Worm (Caenorhabditis elegans): Measurements from ENCODE around the gene hsp-17.

Gene hsp-17

ce11 chrV:8387056-8387455 is 1.3 kb upstream of the hsp-17 start, which contains the start of gene gcy-7:
TSS of gene gcy-7 (plus strand) at chrV:8387356.
- TF ChIP-seq ces-1 (GFP tag; optimal IDR thresholded peaks at IDR 0.05) (no peak), unc-62 (GFP tag; optimal IDR thresholded peaks at IDR 0.05 in 1 of 2) (peak in 1 of 2 experiments; percentile 58), unc-62 (tag; optimal IDR thresholded peaks at IDR 0.05) (no peak)

- TF ChIP-seq jun-1 (tag; optimal IDR thresholded peaks at IDR 0.05) = no peak
- no peak for TF ChIP-seq lin-39 (tag; optimal IDR thresholded peaks at IDR 0.05)
- no peak for TF ChIP-seq F10B5.3 (tag; optimal IDR thresholded peaks at IDR 0.05)
- TF ChIP-seq ztf-7 (tag; optimal IDR thresholded peaks at IDR 0.05) = no peak
- no peak for TF ChIP-seq ceh-44 (GFP tag; IDR thresholded peaks at IDR 0.05)
- no peak for TF ChIP-seq snpc-4 (tag; optimal IDR thresholded peaks at IDR 0.05)
- TF ChIP-seq php-3 (GFP tag; IDR thresholded peaks at IDR 0.05) = 0 out of 2 replicates have a peak, but pooled peaks have one; percentile 41
- no peak for TF ChIP-seq dmd-6 (GFP tag; IDR thresholded peaks at IDR 0.05)
- peak; percentile 48; the same call in 1 of the 2 replicates for TF ChIP-seq zfp-3 (GFP tag; conservative IDR thresholded peaks at IDR 0.05)
- TF ChIP-seq ZK337.2 (GFP tag; IDR thresholded peaks at IDR 0.05) = no peak
- TF ChIP-seq zag-1 (tag; optimal IDR thresholded peaks at IDR 0.05) = no peak
- no peak for TF ChIP-seq mdl-1 (tag; optimal IDR thresholded peaks at IDR 0.05)
- no peak for TF ChIP-seq T20F7.1 (GFP tag; optimal IDR thresholded peaks at IDR 0.05)
- TF ChIP-seq nhr-102 (tag; optimal IDR thresholded peaks at IDR 0.05) = no peak
- TF ChIP-seq nhr-41 (GFP tag; IDR thresholded peaks at IDR 0.05) = no peak
- no peak for TF ChIP-seq aha-1 (tag)
- TF ChIP-seq daf-16 (GFP tag; optimal IDR thresholded peaks at IDR 0.05) = no peak
- peak; percentile 9 for TF ChIP-seq daf-16 (tag; optimal IDR thresholded peaks at IDR 0.05)
- TF ChIP-seq dmd-8 (GFP tag; IDR thresholded peaks at IDR 0.05) = no peak
- no peak for TF ChIP-seq set-16 (GFP tag; IDR thresholded peaks at IDR 0.05)
- TF ChIP-seq D1046.2 (GFP tag; IDR thresholded peaks at IDR 0.05) = 0 out of 2 replicates have a peak, but pooled peaks have one; percentile 37
- TF ChIP-seq ama-1 (optimal IDR thresholded peaks at IDR 0.05) = no peak
- no peak for TF ChIP-seq madf-5 (GFP tag; IDR thresholded peaks at IDR 0.05)
- peak in 1 of 2 experiments; percentile 59 for TF ChIP-seq unc-62 (GFP tag; optimal IDR thresholded peaks at IDR 0.05 in 1 of 2)
- TF ChIP-seq unc-62 (tag; optimal IDR thresholded peaks at IDR 0.05) = no peak
- TF ChIP-seq nhr-42 (GFP tag; IDR thresholded peaks at IDR 0.05) = no peak
Observed at ce11 chrV:8384809-8385208, 920 bp downstream of the hsp-17 start.

- TF ChIP-seq pqm-1 (tag; optimal IDR thresholded peaks at IDR 0.05) (peak; percentile 67), mxl-3 (GFP tag; optimal IDR thresholded peaks at IDR 0.05) (peak; percentile 8), T26A8.4 (GFP tag; IDR thresholded peaks at IDR 0.05) (no peak), nhr-28 (tag; optimal IDR thresholded peaks at IDR 0.05) (peak; percentile 67), lin-39 (tag; optimal IDR thresholded peaks at IDR 0.05) (no peak), tra-1 (GFP tag; IDR thresholded peaks at IDR 0.05) (no peak), snpc-4 (tag; optimal IDR thresholded peaks at IDR 0.05) (no peak), madf-9 (GFP tag; conservative IDR thresholded peaks at IDR 0.05) (no peak), nhr-77 (tag; optimal IDR thresholded peaks at IDR 0.05) (peak; percentile 84), lin-38 (GFP tag; IDR thresholded peaks at IDR 0.05) (no peak), dmd-6 (GFP tag; IDR thresholded peaks at IDR 0.05) (peak; percentile 80), daf-16 (GFP tag; optimal IDR thresholded peaks at IDR 0.05) (no peak), daf-16 (tag; optimal IDR thresholded peaks at IDR 0.05) (peak; percentile 80), nhr-10 (tag; optimal IDR thresholded peaks at IDR 0.05) (no peak), daf-8 (GFP tag; IDR thresholded peaks at IDR 0.05) (no peak), fkh-10 (GFP tag; optimal IDR thresholded peaks at IDR 0.05) (no peak), T20F7.1 (GFP tag; optimal IDR thresholded peaks at IDR 0.05) (no peak), skn-1 (tag; optimal IDR thresholded peaks at IDR 0.05) (no peak), lim-7 (GFP tag; IDR thresholded peaks at IDR 0.05) (no peak), ama-1 (optimal IDR thresholded peaks at IDR 0.05) (no peak), unc-62 (GFP tag; optimal IDR thresholded peaks at IDR 0.05 in 1 of 2) (peak in 1 of 2 experiments; percentile 56), unc-62 (tag; optimal IDR thresholded peaks at IDR 0.05) (no peak), nhr-48 (tag; optimal IDR thresholded peaks at IDR 0.05) (peak; percentile 11), dve-1 (tag; optimal IDR thresholded peaks at IDR 0.05; ENCODE audit: insufficient read depth) (peak; percentile 85), hlh-11 (tag; optimal IDR thresholded peaks at IDR 0.05) (peak; percentile 72), sdz-12 (GFP tag; optimal IDR thresholded peaks at IDR 0.05) (no peak), aly-2 (tag; optimal IDR thresholded peaks at IDR 0.05) (no peak), ceh-32 (tag; optimal IDR thresholded peaks at IDR 0.05; ENCODE audit: poor library complexity) (no peak), rbr-2 (tag; optimal IDR thresholded peaks at IDR 0.05) (no peak), Y48G9A.11 (GFP tag; IDR thresholded peaks at IDR 0.05) (no peak), vab-7 (GFP tag; IDR thresholded peaks at IDR 0.05) (no peak), nhr-102 (tag; optimal IDR thresholded peaks at IDR 0.05) (no peak)
Observed at ce11 chrV:8383716-8384115, 2.0 kb downstream of the hsp-17 start, which contains the start of gene F52E1.14. TSS of gene F52E1.14 (plus strand) at chrV:8383922.

Data from whole organism, L4 larva.